1 fruit fly cellular context compared by ENCODE assay signal in genomic region chr3L:15136659-15137572, dm6.
TF ChIP-seq lines count a peak whose summit lies in the region.

CG12316 (minus strand) TSS chr3L:15136934.

TF ChIP-seq in whole organism, embryonic, 481 proteins besides CTCF, POLR2A, EP300 and RAD21 (continued from another document):
- peak; percentile 53 for TF ChIP-seq klu (GFP tag; IDR thresholded peaks at IDR 0.05; lab: Robert Waterston, UW)
- TF ChIP-seq CG7357 (GFP tag; IDR thresholded peaks at IDR 0.05; lab: Robert Waterston, UW): peak; percentile 74
- peak; percentile 86 for TF ChIP-seq CG1529 (GFP tag; optimal IDR thresholded peaks at IDR 0.05; lab: Kevin White, UChicago)
- TF ChIP-seq HLH4C (GFP tag; IDR thresholded peaks at IDR 0.05; lab: Robert Waterston, UW; ENCODE audit: partially characterized antibody): peak; percentile 83
- TF ChIP-seq CG12071 (GFP tag; optimal IDR thresholded peaks at IDR 0.05; lab: Kevin White, UChicago): peak; percentile 94
- peak; percentile 76 for TF ChIP-seq gsb (GFP tag; IDR thresholded peaks at IDR 0.05; lab: Robert Waterston, UW)
- TF ChIP-seq pb (GFP tag; optimal IDR thresholded peaks at IDR 0.05; lab: Kevin White, UChicago): peak; percentile 94
- peak; percentile 89 for TF ChIP-seq oc (tag; optimal IDR thresholded peaks at IDR 0.05; lab: Kevin White, UChicago)
- TF ChIP-seq CG17912 (GFP tag; optimal IDR thresholded peaks at IDR 0.05; lab: Kevin White, UChicago): peak; percentile 88
- peak; percentile 49 for TF ChIP-seq CG13123 (GFP tag; optimal IDR thresholded peaks at IDR 0.05; lab: Kevin White, UChicago)
- TF ChIP-seq CG32767 (GFP tag; IDR thresholded peaks at IDR 0.05; lab: Robert Waterston, UW): peak; percentile 90; the same call in 1 of the 2 replicates
- peak; percentile 85 for TF ChIP-seq eyg (GFP tag; optimal IDR thresholded peaks at IDR 0.05; lab: Kevin White, UChicago)
- peak; percentile 76 for TF ChIP-seq CG11093 (GFP tag; IDR thresholded peaks at IDR 0.05; lab: Robert Waterston, UW)
- peak; percentile 77 for TF ChIP-seq Abd-B (GFP tag; optimal IDR thresholded peaks at IDR 0.05; lab: Kevin White, UChicago)
- TF ChIP-seq CG7786 (GFP tag; optimal IDR thresholded peaks at IDR 0.05; lab: Kevin White, UChicago): peak; percentile 94
- TF ChIP-seq lbe (GFP tag; optimal IDR thresholded peaks at IDR 0.05; lab: Kevin White, UChicago): peak; percentile 91
- TF ChIP-seq ems (GFP tag; optimal IDR thresholded peaks at IDR 0.05; lab: Kevin White, UChicago): peak; percentile 95
- TF ChIP-seq CG7745 (tag; optimal IDR thresholded peaks at IDR 0.05; lab: Kevin White, UChicago): peak; percentile 4
- peak; percentile 84 to 89 for TF ChIP-seq dpn (GFP tag; optimal IDR thresholded peaks at IDR 0.05; lab: Kevin White, UChicago)
- peak; percentile 93 for TF ChIP-seq CG14710 (tag; optimal IDR thresholded peaks at IDR 0.05; lab: Kevin White, UChicago)
- TF ChIP-seq CG12299 (tag; optimal IDR thresholded peaks at IDR 0.05; lab: Kevin White, UChicago): peak; percentile 94
- TF ChIP-seq h (optimal IDR thresholded peaks at IDR 0.05; lab: Kevin White, UChicago): no peak
- peak; percentile 77 for TF ChIP-seq E2f1 (GFP tag; IDR thresholded peaks at IDR 0.05; lab: Robert Waterston, UW)
- TF ChIP-seq en (GFP tag; optimal IDR thresholded peaks at IDR 0.05; lab: Kevin White, UChicago): peak; percentile 85
- TF ChIP-seq Lhr (GFP tag; optimal IDR thresholded peaks at IDR 0.05; lab: Kevin White, UChicago): peak; percentile 69
- peak; percentile 94 for TF ChIP-seq pum (GFP tag; optimal IDR thresholded peaks at IDR 0.05; lab: Kevin White, UChicago)
- peak; percentile 91 for TF ChIP-seq chn (GFP tag; optimal IDR thresholded peaks at IDR 0.05; lab: Kevin White, UChicago)
- peak; percentile 91 for TF ChIP-seq phol (tag; optimal IDR thresholded peaks at IDR 0.05; lab: Kevin White, UChicago)
- TF ChIP-seq crc (GFP tag; optimal IDR thresholded peaks at IDR 0.05; lab: Kevin White, UChicago): peak; percentile 89
- peak; percentile 89 for TF ChIP-seq CG11695 (GFP tag; IDR thresholded peaks at IDR 0.05; lab: Robert Waterston, UW)
- TF ChIP-seq CG8089 (GFP tag; optimal IDR thresholded peaks at IDR 0.05; lab: Kevin White, UChicago): peak; percentile 87
- TF ChIP-seq CG3726 (GFP tag; IDR thresholded peaks at IDR 0.05; lab: Robert Waterston, UW): peak; percentile 73; the same call in 2 of the 3 replicates
- peak; percentile 96 for TF ChIP-seq CG9727 (GFP tag; optimal IDR thresholded peaks at IDR 0.05; lab: Kevin White, UChicago)
- peak; percentile 92 for TF ChIP-seq zfh2 (GFP tag; optimal IDR thresholded peaks at IDR 0.05; lab: Kevin White, UChicago)
- peak; percentile 80 for TF ChIP-seq Rx (GFP tag; IDR thresholded peaks at IDR 0.05; lab: Robert Waterston, UW)
- TF ChIP-seq ap (GFP tag; IDR thresholded peaks at IDR 0.05; lab: Robert Waterston, UW): peak; percentile 50; the same call in 1 of the 2 replicates
- TF ChIP-seq Dip3 (GFP tag; optimal IDR thresholded peaks at IDR 0.05; lab: Kevin White, UChicago): peak; percentile 91
- TF ChIP-seq run (tag; optimal IDR thresholded peaks at IDR 0.05; lab: Kevin White, UChicago): peak; percentile 79
- peak; percentile 82 for TF ChIP-seq corto (GFP tag; optimal IDR thresholded peaks at IDR 0.05; lab: Kevin White, UChicago)
- peak; percentile 90 for TF ChIP-seq CG6254 (GFP tag; optimal IDR thresholded peaks at IDR 0.05; lab: Kevin White, UChicago)
- peak; percentile 74 for TF ChIP-seq HLH3B (GFP tag; IDR thresholded peaks at IDR 0.05; lab: Robert Waterston, UW)
- TF ChIP-seq Deaf1 (tag; optimal IDR thresholded peaks at IDR 0.05; lab: Kevin White, UChicago): peak; percentile 79
- peak; percentile 70 for TF ChIP-seq gcm2 (GFP tag; optimal IDR thresholded peaks at IDR 0.05; lab: Kevin White, UChicago)
- peak; percentile 36; the same call in 2 of the 3 replicates for TF ChIP-seq gce (GFP tag; IDR thresholded peaks at IDR 0.05; lab: Robert Waterston, UW)
- peak; percentile 47; the same call in 1 of the 3 replicates for TF ChIP-seq Aef1 (GFP tag; IDR thresholded peaks at IDR 0.05; lab: Robert Waterston, UW)
